Comparison of ENCODE assay signal across 3 worm cellular contexts in the genomic region with DNA sequence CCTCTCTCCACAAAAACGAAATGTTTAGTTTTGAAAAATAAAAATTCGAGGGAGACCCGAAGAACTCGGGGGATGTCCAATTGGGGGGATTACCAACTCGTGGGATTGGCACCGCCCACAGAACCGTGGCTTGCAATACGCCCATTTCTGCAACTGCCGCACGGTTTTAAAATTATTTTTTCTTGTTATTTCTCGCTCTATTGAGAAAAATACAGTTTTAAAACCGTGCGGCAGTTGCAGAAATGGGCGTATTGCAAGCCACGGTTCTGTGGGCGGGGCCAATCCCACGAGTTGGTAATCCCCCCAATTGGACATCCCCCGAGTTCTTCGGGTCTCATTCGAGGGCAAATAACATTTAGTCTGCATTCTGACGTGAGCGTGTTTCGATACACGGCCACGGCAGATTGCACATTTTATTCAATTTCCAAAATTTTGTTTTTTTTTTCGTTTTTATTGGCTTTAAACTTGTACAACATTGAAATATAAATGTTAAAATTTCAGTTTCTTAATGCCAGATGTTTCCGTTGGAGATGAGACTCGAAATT.
TF ChIP-seq lines count a peak whose summit lies in the region.

Gene C55A6.1, minus strand, starts transcription at position 116 of the 545 bp plus-strand sequence.
Gene C55A6.10, plus strand, starts transcription at position 495 of the 545 bp plus-strand sequence.

TF ChIP-seq in whole organism, L1 larva, 84 proteins besides CTCF, POLR2A, EP300 and RAD21 (continued from another document):
- TF ChIP-seq egl-13 (tag; optimal IDR thresholded peaks at IDR 0.05; lab: Kevin White, UChicago) (peak; percentile 52), nhr-77 (tag; optimal IDR thresholded peaks at IDR 0.05; lab: Kevin White, UChicago) (peak; percentile 37), rnt-1 (tag; optimal IDR thresholded peaks at IDR 0.05; lab: Kevin White, UChicago) (peak; percentile 59), snu-23 (GFP tag; optimal IDR thresholded peaks at IDR 0.05; lab: Kevin White, UChicago) (peak; percentile 84), unc-130 (tag; optimal IDR thresholded peaks at IDR 0.05; lab: Kevin White, UChicago) (peak; percentile 18), snpc-4 (tag; optimal IDR thresholded peaks at IDR 0.05; lab: Kevin White, UChicago) (peak; percentile 17), sox-4 (tag; optimal IDR thresholded peaks at IDR 0.05; lab: Kevin White, UChicago) (peak; percentile 17), nhr-19 (GFP tag; conservative IDR thresholded peaks at IDR 0.05; lab: Robert Waterston, UW) (peak; percentile 68), F16B12.6 (tag; optimal IDR thresholded peaks at IDR 0.05; lab: Kevin White, UChicago) (peak; percentile 93), elt-2 (tag; optimal IDR thresholded peaks at IDR 0.05; lab: Kevin White, UChicago) (peak; percentile 14), jun-1 (tag; optimal IDR thresholded peaks at IDR 0.05; lab: Kevin White, UChicago) (peak; percentile 30), ceh-88 (GFP tag; IDR thresholded peaks at IDR 0.05; lab: Robert Waterston, UW) (peak; percentile 54; the same call in 1 of the 2 replicates), blmp-1 (tag; optimal IDR thresholded peaks at IDR 0.05; lab: Kevin White, UChicago) (peak; percentile 52), nhr-71 (tag; optimal IDR thresholded peaks at IDR 0.05; lab: Kevin White, UChicago) (peak; percentile 86), lin-14 (GFP tag; optimal IDR thresholded peaks at IDR 0.05; lab: Kevin White, UChicago) (peak; percentile 76), grh-1 (GFP tag; IDR thresholded peaks at IDR 0.05; lab: Robert Waterston, UW) (peak; percentile 64), lir-3 (tag; optimal IDR thresholded peaks at IDR 0.05; lab: Kevin White, UChicago; ENCODE audit: poor library complexity) (peak; percentile 66), dsc-1 (tag; optimal IDR thresholded peaks at IDR 0.05; lab: Kevin White, UChicago) (peak; percentile 30), swsn-7 (tag; optimal IDR thresholded peaks at IDR 0.05; lab: Kevin White, UChicago) (peak; percentile 79), xbp-1 (tag; optimal IDR thresholded peaks at IDR 0.05; lab: Kevin White, UChicago) (peak; percentile 65), fkh-10 (GFP tag; optimal IDR thresholded peaks at IDR 0.05; lab: Kevin White, UChicago) (peak; percentile 60), C16A3.4 (tag; optimal IDR thresholded peaks at IDR 0.05; lab: Kevin White, UChicago) (peak; percentile 62), ztf-11 (tag; optimal IDR thresholded peaks at IDR 0.05; lab: Kevin White, UChicago) (peak in 1 of 2 experiments; percentile 68), nhr-85 (tag; lab: Kevin White, UChicago) (peak; percentile 84), lin-35 (GFP tag; optimal IDR thresholded peaks at IDR 0.05; lab: Kevin White, UChicago) (peak; percentile 55 to 62)

TF ChIP-seq in whole organism, L3 larva, 47 proteins besides CTCF, POLR2A, EP300 and RAD21 (continued from another document):
- TF ChIP-seq lsy-12 (tag; optimal IDR thresholded peaks at IDR 0.05; lab: Kevin White, UChicago) (peak; percentile 49), snpc-4 (tag; optimal IDR thresholded peaks at IDR 0.05; lab: Kevin White, UChicago) (peak; percentile 20)

TF ChIP-seq in whole organism, young adult, 124 proteins besides CTCF, POLR2A, EP300 and RAD21 (continued from another document):
- TF ChIP-seq snpc-1.1 (tag; optimal IDR thresholded peaks at IDR 0.05; lab: Kevin White, UChicago; ENCODE audit: insufficient read depth) (peak; percentile 21), ceh-91 (GFP tag; IDR thresholded peaks at IDR 0.05; lab: Robert Waterston, UW) (peak; percentile 74), lin-35 (GFP tag; optimal IDR thresholded peaks at IDR 0.05; lab: Kevin White, UChicago) (peak in 1 of 3 experiments; percentile 66), Y56A3A.18 (GFP tag; IDR thresholded peaks at IDR 0.05; lab: Robert Waterston, UW) (peak; percentile 70; the same call in 1 of the 2 replicates), bed-2 (GFP tag; IDR thresholded peaks at IDR 0.05; lab: Robert Waterston, UW) (peak; percentile 50; the same call in 1 of the 2 replicates), ekl-4 (GFP tag; IDR thresholded peaks at IDR 0.05; lab: Robert Waterston, UW) (peak; percentile 90), madf-6 (GFP tag; IDR thresholded peaks at IDR 0.05; lab: Robert Waterston, UW) (peak; percentile 71), athp-1 (tag; optimal IDR thresholded peaks at IDR 0.05; lab: Kevin White, UChicago) (peak; percentile 59), unc-130 (GFP tag; optimal IDR thresholded peaks at IDR 0.05; lab: Kevin White, UChicago) (peak; percentile 59), lin-40 (tag; optimal IDR thresholded peaks at IDR 0.05; lab: Kevin White, UChicago) (peak; percentile 89), chd-7 (tag; optimal IDR thresholded peaks at IDR 0.05; lab: Kevin White, UChicago) (peak; percentile 50), let-526 (GFP tag; IDR thresholded peaks at IDR 0.05; lab: Robert Waterston, UW) (peak; percentile 67; the same call in 1 of the 2 replicates), snpc-4 (GFP tag; optimal IDR thresholded peaks at IDR 0.05; lab: Kevin White, UChicago) (peak; percentile 51), snpc-4 (tag; optimal IDR thresholded peaks at IDR 0.05; lab: Kevin White, UChicago) (peak in 3 of 4 experiments; percentile 65 to 77 (median 75)), nhr-90 (tag; optimal IDR thresholded peaks at IDR 0.05; lab: Kevin White, UChicago) (peak; percentile 20), hmg-1.2 (GFP tag; IDR thresholded peaks at IDR 0.05; lab: Robert Waterston, UW) (peak; percentile 64; the same call in 1 of the 2 replicates), snpc-3.4 (tag; optimal IDR thresholded peaks at IDR 0.05; lab: Kevin White, UChicago) (peak; percentile 69), tbp1 (GFP tag; optimal IDR thresholded peaks at IDR 0.05; lab: Kevin White, UChicago) (peak; percentile 51), lin-26 (GFP tag; IDR thresholded peaks at IDR 0.05; lab: Robert Waterston, UW) (0 out of 2 replicates have a peak, but pooled peaks have one; percentile 54), ceh-27 (GFP tag; optimal IDR thresholded peaks at IDR 0.05; lab: Kevin White, UChicago) (peak; percentile 72), attf-6 (GFP tag; IDR thresholded peaks at IDR 0.05; lab: Robert Waterston, UW) (peak; percentile 76), snpc-1.3 (tag; optimal IDR thresholded peaks at IDR 0.05; lab: Kevin White, UChicago; ENCODE audit: insufficient read depth) (peak; percentile 46), rcor-1 (GFP tag; IDR thresholded peaks at IDR 0.05; lab: Robert Waterston, UW) (peak; percentile 80), sea-2 (GFP tag; IDR thresholded peaks at IDR 0.05; lab: Robert Waterston, UW) (0 out of 2 replicates have a peak, but pooled peaks have one; percentile 27), aptf-2 (GFP tag; conservative IDR thresholded peaks at IDR 0.05; lab: Robert Waterston, UW) (0 out of 2 replicates have a peak, but pooled peaks have one; percentile 25), Y53G8AR.9 (GFP tag; conservative IDR thresholded peaks at IDR 0.05; lab: Robert Waterston, UW) (peak; percentile 70; the same call in 1 of the 2 replicates), B0336.3 (GFP tag; IDR thresholded peaks at IDR 0.05; lab: Robert Waterston, UW) (0 out of 2 replicates have a peak, but pooled peaks have one; percentile 54), madf-3 (GFP tag; IDR thresholded peaks at IDR 0.05; lab: Robert Waterston, UW) (peak; percentile 64; the same call in 1 of the 2 replicates), nfyb-1 (GFP tag; IDR thresholded peaks at IDR 0.05; lab: Robert Waterston, UW) (peak; percentile 97), B0019.2 (GFP tag; conservative IDR thresholded peaks at IDR 0.05; lab: Robert Waterston, UW) (peak; percentile 72; the same call in 1 of the 2 replicates)
